Worm (Caenorhabditis elegans): ENCODE data around the gene tmem-17.

The tmem-17 gene

DNA sequence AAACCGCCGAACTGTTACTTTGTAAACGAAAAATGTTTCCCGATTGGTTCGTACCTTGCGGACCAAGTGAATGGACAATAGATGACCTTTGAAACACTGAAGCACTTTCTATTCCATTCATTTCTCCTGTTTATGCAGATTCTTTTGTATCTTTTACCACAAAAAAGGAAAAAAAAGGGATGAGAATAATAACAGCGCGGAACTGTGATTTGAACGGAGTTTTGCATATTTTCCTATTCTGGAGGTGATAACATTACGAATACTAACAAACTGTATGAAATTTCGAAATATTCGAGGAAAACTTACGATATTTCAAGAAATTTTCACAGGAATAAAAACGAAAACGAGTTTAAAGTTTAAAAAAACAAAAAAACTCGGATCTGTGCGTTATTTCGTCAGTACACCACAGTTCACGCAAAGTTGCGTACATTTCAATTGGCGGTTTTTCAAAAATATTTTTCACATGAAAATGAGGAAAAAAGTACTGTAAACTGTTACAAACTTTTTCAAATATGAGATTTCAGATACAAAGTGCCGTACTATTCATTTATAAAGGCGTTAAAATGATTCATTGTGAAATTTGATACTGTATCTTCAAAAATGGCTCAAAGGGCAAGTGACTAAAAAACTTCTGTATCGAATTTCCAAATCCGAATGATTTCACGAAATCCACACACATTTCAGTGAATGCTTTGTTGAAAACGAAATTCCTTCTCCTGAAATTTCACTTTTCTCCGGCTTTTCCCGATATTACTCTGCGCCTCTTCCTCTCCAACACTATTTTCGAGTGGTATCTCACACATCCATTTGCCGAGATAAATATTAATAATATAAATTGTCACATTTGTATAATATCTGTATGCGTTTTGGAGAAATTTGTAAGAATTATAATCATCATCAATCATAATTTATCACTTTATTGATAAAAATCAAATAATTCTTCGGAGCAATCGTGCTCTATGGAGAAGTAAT, 35.5 kb upstream of the tmem-17 start:
- TF ChIP-seq elt-2 (tag; optimal IDR thresholded peaks at IDR 0.05) = no peak
- TF ChIP-seq fkh-10 (GFP tag; optimal IDR thresholded peaks at IDR 0.05) = no peak
- no peak for TF ChIP-seq nhr-11 (tag; optimal IDR thresholded peaks at IDR 0.05)
- TF ChIP-seq ama-1 (optimal IDR thresholded peaks at IDR 0.05) = no peak
- TF ChIP-seq elt-3 (tag; optimal IDR thresholded peaks at IDR 0.05) = no peak
- TF ChIP-seq ztf-4 (tag; optimal IDR thresholded peaks at IDR 0.05) = no peak
- no peak for TF ChIP-seq lin-15B (tag; optimal IDR thresholded peaks at IDR 0.05)
- TF ChIP-seq nhr-77 (tag; optimal IDR thresholded peaks at IDR 0.05) = no peak

ce11 chrIII:7045643-7046042, 24.4 kb upstream of the tmem-17 start, which contains the start of gene R01H2.7:
Gene R01H2.7 (minus strand): TSS chrIII:7045743.
- no peak for TF ChIP-seq ceh-82 (tag; optimal IDR thresholded peaks at IDR 0.05)
- no peak for TF ChIP-seq nhr-23 (tag; optimal IDR thresholded peaks at IDR 0.05)
- no peak for TF ChIP-seq ceh-28 (tag; optimal IDR thresholded peaks at IDR 0.05)
- TF ChIP-seq nhr-77 (tag; optimal IDR thresholded peaks at IDR 0.05) = no peak
- no peak for TF ChIP-seq zag-1 (tag; optimal IDR thresholded peaks at IDR 0.05)
- no peak for TF ChIP-seq lsy-12 (tag; optimal IDR thresholded peaks at IDR 0.05)
- TF ChIP-seq mdl-1 (tag; optimal IDR thresholded peaks at IDR 0.05) = no peak

DNA sequence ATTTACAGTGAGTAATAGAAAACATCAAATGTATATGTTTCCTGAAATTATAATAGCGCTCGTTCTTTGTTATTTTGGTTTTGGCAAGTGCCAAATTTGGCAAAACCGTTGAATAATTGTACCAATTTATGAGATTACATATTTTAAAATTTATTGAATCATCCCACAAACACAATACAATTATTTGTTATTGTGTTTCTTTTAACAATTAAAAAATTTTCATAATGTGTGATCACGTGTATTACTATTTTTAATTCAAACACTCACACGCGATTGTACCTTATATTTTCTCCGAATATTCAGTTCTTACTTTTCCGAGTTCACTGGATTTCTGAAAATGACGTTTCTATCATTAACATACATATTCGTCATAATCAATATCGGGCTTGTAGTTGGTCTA, 13.8 kb upstream of the tmem-17 start, which contains the start of gene R01H2.2:
Gene R01H2.2 (plus strand): TSS at position 301 of the 400 bp plus-strand sequence.
- no peak for TF ChIP-seq nhr-77 (tag; optimal IDR thresholded peaks at IDR 0.05)
- no peak for TF ChIP-seq lin-39 (tag; optimal IDR thresholded peaks at IDR 0.05)
- TF ChIP-seq nfya-1 (tag; optimal IDR thresholded peaks at IDR 0.05; ENCODE audit: insufficient read depth) = no peak
- TF ChIP-seq nhr-67 (tag; optimal IDR thresholded peaks at IDR 0.05) = no peak
- no peak for TF ChIP-seq ZK546.5 (tag; optimal IDR thresholded peaks at IDR 0.05)
- no peak for TF ChIP-seq egl-27 (tag; optimal IDR thresholded peaks at IDR 0.05)
- no peak for TF ChIP-seq zag-1 (tag; optimal IDR thresholded peaks at IDR 0.05)
- TF ChIP-seq nhr-25 (tag; optimal IDR thresholded peaks at IDR 0.05) = no peak
- TF ChIP-seq mml-1 (tag; optimal IDR thresholded peaks at IDR 0.05) = no peak
- no peak for TF ChIP-seq mdl-1 (tag; optimal IDR thresholded peaks at IDR 0.05)
- no peak for TF ChIP-seq unc-62 (GFP tag; optimal IDR thresholded peaks at IDR 0.05)

DNA sequence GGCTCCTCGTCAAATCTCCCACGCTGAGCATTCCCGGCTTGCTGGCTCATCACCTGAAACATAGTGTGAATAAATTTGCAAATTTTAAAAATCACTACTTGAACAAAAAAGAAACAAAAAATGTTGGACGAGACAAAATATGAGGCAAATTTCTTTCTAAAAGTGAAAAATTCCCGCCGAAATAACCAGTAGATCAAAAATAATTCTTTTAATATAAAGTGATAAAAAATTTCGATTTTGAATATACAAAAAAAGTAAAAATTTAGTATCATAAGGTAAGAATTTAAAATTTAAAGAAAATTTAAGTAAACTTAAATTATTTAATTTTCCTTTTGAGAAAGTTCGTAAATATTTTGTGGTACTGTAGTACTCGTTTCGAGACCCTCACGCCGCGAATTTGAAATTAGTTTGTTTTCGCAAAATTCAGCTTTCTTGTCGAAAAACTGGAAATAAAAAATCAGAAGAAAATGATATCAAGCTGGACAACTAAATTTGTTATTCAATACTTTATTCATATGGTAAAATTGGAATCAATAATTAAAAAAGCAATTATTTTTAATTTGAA, 9.5 kb upstream of the tmem-17 start, which contains the start of gene egg-2:
Gene egg-2 (minus strand): TSS at position 53 of the 565 bp plus-strand sequence.
- TF ChIP-seq nhr-76 (tag; optimal IDR thresholded peaks at IDR 0.05) (no peak), ztf-4 (tag; optimal IDR thresholded peaks at IDR 0.05) (no peak), mml-1 (tag; optimal IDR thresholded peaks at IDR 0.05) (no peak), pqm-1 (tag; optimal IDR thresholded peaks at IDR 0.05) (no peak), sea-2 (GFP tag; optimal IDR thresholded peaks at IDR 0.05) (no peak), ZK546.5 (tag; optimal IDR thresholded peaks at IDR 0.05) (no peak), ama-1 (optimal IDR thresholded peaks at IDR 0.05) (no peak), fkh-2 (tag; optimal IDR thresholded peaks at IDR 0.05) (no peak), fkh-10 (GFP tag; optimal IDR thresholded peaks at IDR 0.05) (no peak), nhr-23 (tag; optimal IDR thresholded peaks at IDR 0.05) (no peak), ceh-28 (tag; optimal IDR thresholded peaks at IDR 0.05) (no peak), ceh-9 (tag; optimal IDR thresholded peaks at IDR 0.05) (no peak), pha-4 (tag; optimal IDR thresholded peaks at IDR 0.05) (no peak), elt-3 (tag; optimal IDR thresholded peaks at IDR 0.05) (no peak), hmg-11 (tag; optimal IDR thresholded peaks at IDR 0.05) (no peak), mdl-1 (tag; optimal IDR thresholded peaks at IDR 0.05) (no peak), ceh-82 (tag; optimal IDR thresholded peaks at IDR 0.05) (no peak)

ce11 chrIII:7062580-7062979, 7.5 kb upstream of the tmem-17 start, which contains the start of gene R01H2.1:
Gene R01H2.1 (plus strand): TSS chrIII:7062880.
- TF ChIP-seq ceh-16 (tag; optimal IDR thresholded peaks at IDR 0.05) (no peak), skn-1 (tag; optimal IDR thresholded peaks at IDR 0.05) (no peak), mdl-1 (tag; optimal IDR thresholded peaks at IDR 0.05) (no peak), elt-3 (tag; optimal IDR thresholded peaks at IDR 0.05) (no peak), jun-1 (tag; optimal IDR thresholded peaks at IDR 0.05) (no peak), ztf-11 (tag; optimal IDR thresholded peaks at IDR 0.05) (no peak), lsy-12 (tag; optimal IDR thresholded peaks at IDR 0.05) (no peak), egl-27 (tag; optimal IDR thresholded peaks at IDR 0.05) (no peak), mml-1 (tag; optimal IDR thresholded peaks at IDR 0.05) (no peak), pqm-1 (tag; optimal IDR thresholded peaks at IDR 0.05) (no peak), ceh-9 (tag; optimal IDR thresholded peaks at IDR 0.05) (no peak)

Data from whole organism, L3 larva.